Fruit fly (Drosophila melanogaster): Measurements from ENCODE around the gene Task6.

- TF ChIP-seq psq (optimal IDR thresholded peaks at IDR 0.05) (no peak), EcR (GFP tag; optimal IDR thresholded peaks at IDR 0.05) (no peak)
Observed at dm6 chr3R:13722451-13722850, 48.1 kb upstream of the Task6 start.

Measured in whole organism.